Worm (Caenorhabditis elegans): ENCODE data around the gene chil-2.

chil-2 gene

ce11 chrII:9826946-9827345, 47.5 kb downstream of the chil-2 start:
- TF ChIP-seq lin-13 (GFP tag; optimal IDR thresholded peaks at IDR 0.05) (no peak), nhr-12 (tag; optimal IDR thresholded peaks at IDR 0.05) (no peak), ZK546.5 (tag; optimal IDR thresholded peaks at IDR 0.05) (no peak), zag-1 (tag; optimal IDR thresholded peaks at IDR 0.05) (no peak), peb-1 (tag; optimal IDR thresholded peaks at IDR 0.05) (no peak), crh-2 (tag; optimal IDR thresholded peaks at IDR 0.05) (no peak), unc-62 (GFP tag; optimal IDR thresholded peaks at IDR 0.05) (no peak), unc-39 (tag; optimal IDR thresholded peaks at IDR 0.05) (no peak), egl-27 (tag; optimal IDR thresholded peaks at IDR 0.05) (no peak)

Measured in whole organism, L2 larva.